Worm (Caenorhabditis elegans): Measurements from ENCODE around the gene emb-1.

emb-1 gene

ce11 chrIII:5202641-5203040 is 29.4 kb downstream of the emb-1 start (continued):
- TF ChIP-seq Y105C5A.15 (GFP tag; IDR thresholded peaks at IDR 0.05) (no peak), nhr-11 (tag; optimal IDR thresholded peaks at IDR 0.05) (peak; percentile 85), dmd-9 (GFP tag; IDR thresholded peaks at IDR 0.05) (no peak), mdl-1 (tag; optimal IDR thresholded peaks at IDR 0.05) (peak in 1 of 2 experiments; percentile 75), aly-2 (tag; optimal IDR thresholded peaks at IDR 0.05) (no peak), jun-1 (tag; optimal IDR thresholded peaks at IDR 0.05) (no peak), dpl-1 (GFP tag; optimal IDR thresholded peaks at IDR 0.05) (peak; percentile 13), ztf-7 (tag; optimal IDR thresholded peaks at IDR 0.05) (peak; percentile 25), nhr-48 (tag; optimal IDR thresholded peaks at IDR 0.05) (peak; percentile 11), mxl-3 (GFP tag; optimal IDR thresholded peaks at IDR 0.05) (peak; percentile 10), ceh-44 (GFP tag; IDR thresholded peaks at IDR 0.05) (no peak), zip-11 (GFP tag; IDR thresholded peaks at IDR 0.05) (no peak), gei-8 (GFP tag; optimal IDR thresholded peaks at IDR 0.05) (no peak), ama-1 (optimal IDR thresholded peaks at IDR 0.05) (no peak), nhr-41 (GFP tag; IDR thresholded peaks at IDR 0.05) (no peak), dmd-6 (GFP tag; IDR thresholded peaks at IDR 0.05) (peak; percentile 69), hlh-11 (tag; optimal IDR thresholded peaks at IDR 0.05) (peak; percentile 83), hlh-30 (tag; optimal IDR thresholded peaks at IDR 0.05; ENCODE audit: insufficient read depth) (peak; percentile 80), lir-3 (tag; optimal IDR thresholded peaks at IDR 0.05) (no peak), snpc-1.2 (GFP tag; IDR thresholded peaks at IDR 0.05) (no peak), rbr-2 (tag; optimal IDR thresholded peaks at IDR 0.05) (peak; percentile 28), madf-9 (GFP tag; conservative IDR thresholded peaks at IDR 0.05) (no peak), Y48G9A.11 (GFP tag; IDR thresholded peaks at IDR 0.05) (no peak), lin-15B (tag; optimal IDR thresholded peaks at IDR 0.05) (no peak), dmd-8 (GFP tag; IDR thresholded peaks at IDR 0.05) (no peak), spr-3 (GFP tag; optimal IDR thresholded peaks at IDR 0.05) (no peak), D1046.2 (GFP tag; IDR thresholded peaks at IDR 0.05) (no peak), nhr-76 (tag; optimal IDR thresholded peaks at IDR 0.05) (no peak), R02D3.7 (tag; optimal IDR thresholded peaks at IDR 0.05) (no peak), tra-1 (GFP tag; IDR thresholded peaks at IDR 0.05) (0 out of 2 replicates have a peak, but pooled peaks have one; percentile 27), lin-1 (GFP tag; IDR thresholded peaks at IDR 0.05) (no peak), T20F7.1 (GFP tag; optimal IDR thresholded peaks at IDR 0.05) (peak; percentile 46), hmg-1.1 (GFP tag; IDR thresholded peaks at IDR 0.05) (0 out of 2 replicates have a peak, but pooled peaks have one; percentile 38), ceh-28 (tag; optimal IDR thresholded peaks at IDR 0.05) (no peak), ceh-62 (tag; optimal IDR thresholded peaks at IDR 0.05) (no peak), nhr-237 (tag; optimal IDR thresholded peaks at IDR 0.05) (no peak), unc-62 (GFP tag; optimal IDR thresholded peaks at IDR 0.05 in 1 of 2) (no peak), unc-62 (tag; optimal IDR thresholded peaks at IDR 0.05) (no peak), lin-39 (tag; optimal IDR thresholded peaks at IDR 0.05) (no peak), lin-13 (GFP tag; optimal IDR thresholded peaks at IDR 0.05) (no peak), zfp-3 (GFP tag; conservative IDR thresholded peaks at IDR 0.05) (no peak), nhr-28 (tag; optimal IDR thresholded peaks at IDR 0.05) (peak; percentile 100), daf-19 (GFP tag; conservative IDR thresholded peaks at IDR 0.05) (no peak), F37D6.2 (tag; optimal IDR thresholded peaks at IDR 0.05) (no peak), ctbp-1 (GFP tag; IDR thresholded peaks at IDR 0.05) (no peak), mes-2 (tag; optimal IDR thresholded peaks at IDR 0.05; ENCODE audit: poor library complexity, severe bottlenecking) (peak; percentile 35), lim-7 (GFP tag; IDR thresholded peaks at IDR 0.05) (no peak), F26F4.8 (GFP tag; conservative IDR thresholded peaks at IDR 0.05) (no peak), lin-29 (GFP tag; IDR thresholded peaks at IDR 0.05) (no peak), nhr-6 (tag; optimal IDR thresholded peaks at IDR 0.05) (peak; percentile 78), lin-38 (GFP tag; IDR thresholded peaks at IDR 0.05) (no peak), arid-1 (GFP tag; conservative IDR thresholded peaks at IDR 0.05) (no peak), zag-1 (tag; optimal IDR thresholded peaks at IDR 0.05) (no peak)

All from whole organism, L4 larva.